Worm (Caenorhabditis elegans): ENCODE results near the gene klf-2.
A peak's percentile ranks its signal among the peaks of the same experiment; 100 is the strongest.

The klf-2 gene

DNA sequence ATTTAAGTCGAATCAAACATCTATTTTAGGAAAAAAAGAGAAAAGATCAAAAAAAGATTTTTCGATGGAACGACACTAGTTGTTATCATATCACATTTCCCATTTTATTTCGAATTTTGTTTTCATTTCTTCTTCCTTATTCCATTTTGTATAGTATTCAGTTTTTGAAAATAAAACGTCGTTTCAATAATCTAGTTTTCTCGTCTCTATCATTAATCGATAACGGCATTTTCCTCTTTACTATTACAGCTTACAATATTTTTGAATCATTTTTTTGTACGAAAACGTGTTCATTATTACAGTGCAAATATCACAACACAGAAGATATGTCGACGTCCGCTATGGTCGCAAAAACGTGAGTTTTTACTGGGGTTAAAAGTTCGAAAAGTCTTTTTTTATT is 28.1 kb downstream of the klf-2 start, which contains the start of gene Y44A6C.1:
Y44A6C.1 (plus strand) TSS at position 301 of the 400 bp plus-strand sequence.
- TF ChIP-seq pha-4 (tag; optimal IDR thresholded peaks at IDR 0.05) (peak; percentile 1), ztf-4 (tag; optimal IDR thresholded peaks at IDR 0.05) (peak; percentile 31), elt-1 (tag; optimal IDR thresholded peaks at IDR 0.05) (no peak)

DNA sequence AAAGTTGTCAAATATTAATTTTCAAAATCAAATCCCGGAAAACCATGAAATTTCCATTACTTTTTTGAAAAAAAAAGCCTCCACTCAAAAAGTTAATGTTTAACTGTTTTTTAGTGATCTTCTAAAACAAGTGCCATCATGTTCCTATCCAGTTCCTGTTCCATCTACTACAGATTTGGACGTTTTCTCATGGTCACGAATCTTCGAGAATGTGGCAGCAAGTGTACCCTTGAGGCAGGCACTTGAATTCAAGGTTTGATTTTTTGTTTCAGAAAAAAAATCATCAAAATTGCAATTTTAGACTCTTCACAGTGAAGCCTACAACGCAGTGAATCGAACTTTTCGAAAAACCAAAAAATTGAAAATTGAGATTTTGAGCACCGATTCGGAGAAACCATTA is 29.0 kb downstream of the klf-2 start:
- TF ChIP-seq nfya-1 (tag; optimal IDR thresholded peaks at IDR 0.05; ENCODE audit: insufficient read depth) (no peak), ama-1 (optimal IDR thresholded peaks at IDR 0.05) (peak; percentile 72)

DNA sequence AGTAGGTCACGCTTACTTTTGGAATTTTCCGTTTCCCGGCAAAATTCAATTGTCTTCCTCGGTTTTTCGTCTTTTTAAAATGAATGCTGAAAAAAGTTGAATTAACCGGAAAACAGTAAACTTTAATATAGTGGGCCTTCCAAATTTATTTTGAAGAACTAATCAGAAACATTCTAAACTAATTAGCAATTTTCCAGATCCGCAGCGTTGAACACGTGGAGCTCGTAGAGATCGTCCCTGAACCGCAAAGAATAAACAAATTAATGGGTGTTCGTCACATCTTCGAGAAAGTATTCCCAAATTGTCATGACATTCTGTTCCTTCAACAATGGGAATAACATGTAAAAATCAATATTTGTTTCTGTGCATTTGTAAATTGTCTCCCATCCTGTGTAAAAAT is 30.8 kb downstream of the klf-2 start:
- no peak for TF ChIP-seq nhr-67 (tag; optimal IDR thresholded peaks at IDR 0.05)
- no peak for TF ChIP-seq eor-1 (tag; optimal IDR thresholded peaks at IDR 0.05)
- no peak for TF ChIP-seq nhr-25 (tag; optimal IDR thresholded peaks at IDR 0.05)

DNA sequence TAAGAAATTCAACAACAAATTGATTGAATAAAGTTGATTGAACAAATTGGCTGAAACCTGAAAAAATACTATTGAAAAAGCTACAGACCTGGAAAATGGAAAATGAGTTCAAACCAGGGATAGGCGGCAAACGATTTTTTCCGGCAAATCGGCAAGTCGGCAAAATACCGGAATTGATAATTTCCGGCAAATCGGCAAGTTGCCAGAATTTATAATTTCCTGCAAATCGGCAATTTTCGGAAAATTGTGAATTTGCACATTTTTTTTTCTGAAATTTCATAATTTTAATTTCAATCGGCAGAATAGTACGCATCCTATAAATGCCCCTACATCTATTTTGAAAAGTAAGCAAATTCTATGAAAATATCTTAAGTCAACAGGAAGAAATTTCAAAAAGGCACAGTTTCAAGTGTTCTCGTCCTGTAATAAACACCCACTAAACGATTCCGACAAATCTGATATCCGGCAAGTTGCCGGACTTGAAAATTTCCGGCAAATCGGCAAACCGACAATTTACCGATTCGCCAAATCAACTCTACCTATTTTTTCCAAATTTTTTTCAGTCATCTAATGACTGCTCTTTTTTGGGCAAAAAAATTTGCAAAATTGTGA is 31.5 kb downstream of the klf-2 start:
- TF ChIP-seq elt-2 (tag; optimal IDR thresholded peaks at IDR 0.05) = no peak
- TF ChIP-seq fkh-10 (GFP tag; optimal IDR thresholded peaks at IDR 0.05) = no peak
- TF ChIP-seq nhr-77 (tag; optimal IDR thresholded peaks at IDR 0.05) = no peak
- TF ChIP-seq pha-4 (tag; optimal IDR thresholded peaks at IDR 0.05) = peak; percentile 7
- no peak for TF ChIP-seq egl-27 (tag; optimal IDR thresholded peaks at IDR 0.05)
- TF ChIP-seq ama-1 (optimal IDR thresholded peaks at IDR 0.05) = peak; percentile 88
- no peak for TF ChIP-seq elt-1 (tag; optimal IDR thresholded peaks at IDR 0.05)
- no peak for TF ChIP-seq ztf-4 (tag; optimal IDR thresholded peaks at IDR 0.05)
- TF ChIP-seq sea-2 (GFP tag; optimal IDR thresholded peaks at IDR 0.05) = no peak
- TF ChIP-seq ceh-28 (tag; optimal IDR thresholded peaks at IDR 0.05) = no peak
- TF ChIP-seq fkh-2 (tag; optimal IDR thresholded peaks at IDR 0.05) = no peak
- TF ChIP-seq nhr-23 (tag; optimal IDR thresholded peaks at IDR 0.05) = no peak
- TF ChIP-seq snpc-4 (tag; optimal IDR thresholded peaks at IDR 0.05) = no peak
- TF ChIP-seq jun-1 (tag; optimal IDR thresholded peaks at IDR 0.05) = no peak
- no peak for TF ChIP-seq nhr-67 (tag; optimal IDR thresholded peaks at IDR 0.05)

- no peak for TF ChIP-seq ztf-11 (tag; optimal IDR thresholded peaks at IDR 0.05)
- no peak for TF ChIP-seq ceh-82 (tag; optimal IDR thresholded peaks at IDR 0.05)
- no peak for TF ChIP-seq sea-2 (GFP tag; optimal IDR thresholded peaks at IDR 0.05)
- no peak for TF ChIP-seq fkh-2 (tag; optimal IDR thresholded peaks at IDR 0.05)
- TF ChIP-seq snpc-4 (tag; optimal IDR thresholded peaks at IDR 0.05) = no peak
- TF ChIP-seq elt-1 (tag; optimal IDR thresholded peaks at IDR 0.05) = no peak
- TF ChIP-seq elt-2 (tag; optimal IDR thresholded peaks at IDR 0.05) = no peak
- TF ChIP-seq unc-39 (tag; optimal IDR thresholded peaks at IDR 0.05) = no peak
- no peak for TF ChIP-seq nhr-11 (tag; optimal IDR thresholded peaks at IDR 0.05)
- TF ChIP-seq fkh-10 (GFP tag; optimal IDR thresholded peaks at IDR 0.05) = no peak
- TF ChIP-seq nhr-76 (tag; optimal IDR thresholded peaks at IDR 0.05) = no peak
- no peak for TF ChIP-seq R02D3.7 (tag; optimal IDR thresholded peaks at IDR 0.05)
- no peak for TF ChIP-seq unc-62 (GFP tag; optimal IDR thresholded peaks at IDR 0.05)
- no peak for TF ChIP-seq hmg-11 (tag; optimal IDR thresholded peaks at IDR 0.05)
Measured at ce11 chrV:20721934-20722333, 36.5 kb downstream of the klf-2 start, which contains the start of gene Y44A6C.2. Gene Y44A6C.2 (plus strand): TSS chrV:20722234.

DNA sequence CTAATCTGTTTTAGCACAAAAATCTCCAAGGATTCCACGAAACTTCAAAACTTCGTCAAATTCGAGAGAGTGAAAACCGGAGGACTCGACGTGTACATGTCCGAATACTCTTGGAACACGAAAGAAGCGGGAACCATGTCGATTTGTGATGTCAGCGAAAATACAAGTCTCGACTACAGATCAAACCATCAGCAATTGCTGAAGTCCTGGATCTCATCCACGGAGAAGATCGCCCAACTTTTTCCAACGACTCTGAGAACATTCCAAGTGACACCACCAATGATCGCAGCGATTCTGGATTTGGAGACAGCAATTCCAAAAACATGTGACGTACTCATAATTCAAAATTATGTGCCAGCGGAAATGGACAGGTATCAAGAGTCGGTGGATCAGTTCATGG is 37.0 kb downstream of the klf-2 start:
- TF ChIP-seq elt-1 (tag; optimal IDR thresholded peaks at IDR 0.05) (no peak), ceh-82 (tag; optimal IDR thresholded peaks at IDR 0.05) (no peak)

DNA sequence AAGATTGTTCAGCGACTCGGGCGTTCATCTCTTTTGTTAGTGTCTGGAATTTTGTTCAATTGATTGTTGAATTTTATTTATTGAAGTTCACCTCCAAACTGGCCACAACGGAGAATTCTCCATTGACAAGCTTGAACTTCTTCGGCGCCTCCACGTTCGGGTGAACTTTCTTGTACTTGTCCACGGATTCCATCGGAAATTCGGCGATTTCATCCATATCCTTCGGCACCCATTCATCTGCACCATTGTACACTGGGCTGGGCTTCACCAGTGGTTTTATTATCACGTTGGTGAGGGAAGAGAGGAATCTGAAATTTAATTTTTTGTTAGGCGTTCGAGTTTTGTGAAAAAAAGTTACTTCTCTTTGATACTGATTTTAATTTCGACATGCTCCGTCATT is 42.0 kb downstream of the klf-2 start:
- TF ChIP-seq lin-39 (tag; optimal IDR thresholded peaks at IDR 0.05) (no peak), egl-27 (tag; optimal IDR thresholded peaks at IDR 0.05) (no peak), zag-1 (tag; optimal IDR thresholded peaks at IDR 0.05) (no peak), nfya-1 (tag; optimal IDR thresholded peaks at IDR 0.05; ENCODE audit: insufficient read depth) (no peak), nhr-76 (tag; optimal IDR thresholded peaks at IDR 0.05) (no peak), nhr-12 (tag; optimal IDR thresholded peaks at IDR 0.05) (no peak), unc-39 (tag; optimal IDR thresholded peaks at IDR 0.05) (no peak), nhr-25 (tag; optimal IDR thresholded peaks at IDR 0.05) (no peak), pha-4 (tag; optimal IDR thresholded peaks at IDR 0.05) (no peak), elt-2 (tag; optimal IDR thresholded peaks at IDR 0.05) (no peak)
